Worm (Caenorhabditis elegans): ENCODE measurements around the gene best-14.

DNA sequence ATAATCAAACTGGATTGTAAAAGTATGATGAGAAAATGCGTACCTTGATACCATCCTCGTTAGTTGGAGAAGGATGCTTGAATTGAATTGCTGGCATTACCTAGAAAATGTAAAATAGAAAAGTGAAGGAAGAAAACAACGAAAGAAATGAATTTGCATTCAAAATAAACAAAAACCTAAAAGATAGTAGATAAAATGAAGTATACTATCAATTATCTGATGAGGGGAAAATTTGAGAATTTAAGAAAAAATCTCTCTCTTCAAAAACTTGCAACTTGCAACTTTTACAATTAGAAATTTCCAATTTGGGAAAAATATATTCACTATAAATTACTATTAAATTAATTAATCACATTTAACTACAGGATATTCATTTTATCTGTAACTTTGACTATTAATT is 37.0 kb downstream of the best-14 start, which contains the start of gene T21C9.11:
- TF ChIP-seq lin-13 (tag; optimal IDR thresholded peaks at IDR 0.05) (no peak), nhr-12 (tag; optimal IDR thresholded peaks at IDR 0.05) (no peak), mep-1 (tag; optimal IDR thresholded peaks at IDR 0.05) (no peak), ham-2 (GFP tag; optimal IDR thresholded peaks at IDR 0.05) (no peak)
